Worm (Caenorhabditis elegans): ENCODE measurements around the gene eat-2.

DNA sequence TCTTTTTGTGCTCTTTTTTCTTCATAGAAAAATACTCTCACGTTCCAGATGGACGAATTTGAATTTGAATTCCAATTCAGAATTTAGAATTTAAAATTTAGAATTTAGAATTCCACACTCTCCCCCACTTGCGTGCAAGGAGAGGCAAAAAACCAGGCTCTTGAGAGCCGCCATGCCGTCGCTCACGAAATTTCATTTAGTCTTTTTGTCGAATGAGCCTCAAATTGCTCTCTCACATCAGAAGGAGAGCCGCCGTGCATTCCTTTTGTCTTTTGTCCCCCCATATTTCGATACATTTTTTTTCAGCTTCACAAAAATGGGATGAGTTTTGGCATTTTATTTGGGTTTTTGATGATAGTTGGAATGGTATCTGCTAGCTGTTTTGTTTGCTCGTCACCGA is 39.7 kb upstream of the eat-2 start, which contains the start of gene hot-7:
- TF ChIP-seq tbx-8 (GFP tag; optimal IDR thresholded peaks at IDR 0.05), result no peak
- no peak for TF ChIP-seq snpc-4 (tag; optimal IDR thresholded peaks at IDR 0.05)
- TF ChIP-seq ztf-11 (tag; optimal IDR thresholded peaks at IDR 0.05), result no peak
- TF ChIP-seq nhr-237 (tag; optimal IDR thresholded peaks at IDR 0.05), result no peak
- TF ChIP-seq nhr-12 (tag; optimal IDR thresholded peaks at IDR 0.05), result no peak
- TF ChIP-seq elt-3 (tag; optimal IDR thresholded peaks at IDR 0.05), result no peak
- TF ChIP-seq unc-62 (GFP tag; optimal IDR thresholded peaks at IDR 0.05), result no peak
- TF ChIP-seq pha-4 (tag; optimal IDR thresholded peaks at IDR 0.05), result no peak
- no peak for TF ChIP-seq M03D4.4 (tag; optimal IDR thresholded peaks at IDR 0.05)
- TF ChIP-seq lin-13 (tag; optimal IDR thresholded peaks at IDR 0.05), result no peak
- no peak for TF ChIP-seq blmp-1 (tag; optimal IDR thresholded peaks at IDR 0.05)
- no peak for TF ChIP-seq nhr-28 (tag; optimal IDR thresholded peaks at IDR 0.05)

Measured in whole organism, mixed stage, embryonic.